Worm (Caenorhabditis elegans) whole organism, L3 larva: ENCODE data around the gene W04H10.5.

Source experiments
- ama-1 ChIP-seq: fragments of 150-350 bp; optimal IDR thresholded peaks from 2 replicates; lab custom pipeline; 2018
- ceh-9 ChIP-seq: sonication (generic microtip); optimal IDR thresholded peaks from 2 replicates; lab custom pipeline; 2018; ENCODE audit warnings: missing biosample characterization, missing genetic modification characterization
- egl-5 ChIP-seq: fragments of 150-350 bp; optimal IDR thresholded peaks from 2 replicates; lab custom pipeline; 2017; ENCODE audit warnings: missing biosample characterization, missing genetic modification reagents, missing genetic modification characterization, inconsistent platforms
- elt-3 ChIP-seq, 3 experiments: fragments of 150-350 bp in 1 of 3; sonication (generic microtip) in 2 of 3; optimal IDR thresholded peaks; 2 replicates in 2 of 3; 4 replicates in 1 of 3; lab custom pipeline; 2014 to 2017; ENCODE audit warnings: missing biosample characterization in 3 of 3, missing genetic modification characterization in 3 of 3
- nhr-25 ChIP-seq: sonication (generic microtip); optimal IDR thresholded peaks from 2 replicates; lab custom pipeline; 2017; ENCODE audit warnings: missing biosample characterization, missing genetic modification characterization
- skn-1 ChIP-seq: fragments of 150-350 bp; optimal IDR thresholded peaks from 2 replicates; lab custom pipeline; 2014; ENCODE audit warnings: missing biosample characterization, missing genetic modification characterization
- unc-39 ChIP-seq: sonication (generic microtip); optimal IDR thresholded peaks from 4 replicates; lab custom pipeline; 2017; ENCODE audit warnings: missing biosample characterization, missing genetic modification characterization
- unc-62 ChIP-seq: fragments of 150-350 bp; sonication (generic microtip); optimal IDR thresholded peaks from 4 replicates; lab custom pipeline; 2014; ENCODE audit warnings: missing biosample characterization, missing genetic modification reagents, missing genetic modification characterization
- zag-1 ChIP-seq: fragments of 150-350 bp; optimal IDR thresholded peaks from 2 replicates; lab custom pipeline; 2014; ENCODE audit warnings: missing biosample characterization, missing genetic modification characterization

DNA sequence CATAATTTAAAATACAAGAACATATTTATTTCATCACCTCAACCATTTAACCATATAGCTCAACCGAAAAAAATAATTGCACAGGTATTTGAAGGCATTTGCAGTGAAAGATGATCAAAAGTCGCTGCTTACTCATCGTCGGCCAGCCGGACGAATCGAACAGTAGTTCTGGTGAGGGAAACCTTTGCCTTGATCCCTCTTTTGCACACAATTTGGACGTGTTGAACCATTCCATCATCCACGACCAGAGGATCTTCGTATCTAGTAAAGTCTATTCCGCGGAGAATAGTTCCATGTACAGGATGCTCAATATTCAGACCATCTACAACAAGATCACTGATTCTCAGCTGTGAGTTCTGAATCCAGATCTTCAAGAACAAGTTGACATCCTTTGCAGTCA lies 24.1 kb upstream of the W04H10.5 start:
- TF ChIP-seq elt-3 (tag; optimal IDR thresholded peaks at IDR 0.05; lab: Kevin White, UChicago) = no peak
- TF ChIP-seq skn-1 (tag; lab: Kevin White, UChicago) = no peak
- TF ChIP-seq egl-5 (tag; lab: Kevin White, UChicago) = no peak
- no peak for TF ChIP-seq zag-1 (tag; lab: Kevin White, UChicago)
- no peak for TF ChIP-seq ceh-9
- no peak for TF ChIP-seq ama-1 (lab: Kevin White, UChicago)
- no peak for TF ChIP-seq nhr-25 (tag; lab: Kevin White, UChicago)
- TF ChIP-seq unc-39 = no peak
- TF ChIP-seq unc-62 = no peak
